Fruit fly (Drosophila melanogaster) whole organism, adult: Measurements from ENCODE around the gene CG43402.

Source experiments
- CG11617 ChIP-seq: fragments of 200-800 bp; sonication (Bioruptor generic); optimal IDR thresholded peaks from 2 replicates; lab custom pipeline; 2017; ENCODE audit warnings: mild to moderate bottlenecking, missing biosample characterization, missing genetic modification reagents, missing genetic modification characterization
- CG12768 ChIP-seq: fragments of 200-800 bp; sonication (Bioruptor generic); optimal IDR thresholded peaks from 2 replicates; lab custom pipeline; 2017; ENCODE audit warnings: missing biosample characterization, missing genetic modification characterization, mild to moderate bottlenecking, moderate library complexity, missing genetic modification reagents
- CG33017 ChIP-seq: fragments of 200-800 bp; sonication (Bioruptor generic); optimal IDR thresholded peaks from 2 replicates; lab custom pipeline; 2018; ENCODE audit warnings: missing biosample characterization, mild to moderate bottlenecking, missing genetic modification characterization, moderate library complexity
- CG5204 ChIP-seq: fragments of 200-800 bp; sonication (Bioruptor generic); optimal IDR thresholded peaks from 2 replicates; lab custom pipeline; 2016; ENCODE audit warnings: missing biosample characterization, missing genetic modification characterization
- CG7045 ChIP-seq: fragments of 200-800 bp; sonication (Bioruptor generic); optimal IDR thresholded peaks from 2 replicates; lab custom pipeline; 2017; ENCODE audit warnings: missing biosample characterization, mild to moderate bottlenecking, missing genetic modification characterization
- CG7101 ChIP-seq: fragments of 200-800 bp; sonication (Bioruptor generic); optimal IDR thresholded peaks from 2 replicates; lab custom pipeline; 2018; ENCODE audit warnings: missing biosample characterization, mild to moderate bottlenecking, missing genetic modification characterization, moderate library complexity
- Clk ChIP-seq: fragments of 200-800 bp; sonication (Bioruptor generic); optimal IDR thresholded peaks from 2 replicates; lab custom pipeline; 2017; ENCODE audit warnings: missing biosample characterization, missing genetic modification characterization
- Crg-1 ChIP-seq: fragments of 200-800 bp; sonication (Bioruptor generic); optimal IDR thresholded peaks from 2 replicates; lab custom pipeline; 2016; ENCODE audit warnings: missing biosample characterization, missing genetic modification characterization
- Hr96 ChIP-seq: fragments of 200-800 bp; sonication (Bioruptor generic); optimal IDR thresholded peaks from 2 replicates; lab custom pipeline; 2016; ENCODE audit warnings: missing biosample characterization, missing genetic modification characterization
- Mnt ChIP-seq: fragments of 200-800 bp; sonication (Bioruptor generic); optimal IDR thresholded peaks from 2 replicates; lab custom pipeline; 2016; ENCODE audit warnings: missing biosample characterization, mild to moderate bottlenecking, missing genetic modification characterization
- kay ChIP-seq: fragments of 200-800 bp; sonication (Bioruptor generic); peaks from one replicate; lab custom pipeline; 2016; ENCODE audit warnings: missing biosample characterization, missing genetic modification characterization, borderline replicate concordance
- ovo ChIP-seq: fragments of 200-800 bp; sonication (Bioruptor generic); optimal IDR thresholded peaks from 2 replicates; lab custom pipeline; 2016; ENCODE audit warnings: missing biosample characterization, missing genetic modification characterization
- tj ChIP-seq: fragments of 200-800 bp; sonication (Bioruptor generic); optimal IDR thresholded peaks from 3 replicates; lab custom pipeline; 2017; ENCODE audit warnings: missing biosample characterization, mild to moderate bottlenecking, missing genetic modification characterization, moderate library complexity
- toe ChIP-seq: fragments of 200-800 bp; sonication (Bioruptor generic); optimal IDR thresholded peaks from 2 replicates; lab custom pipeline; 2016; ENCODE audit warnings: missing biosample characterization, missing genetic modification characterization

- TF ChIP-seq kay (GFP tag; lab: Kevin White, UChicago) (no peak), CG12768 (GFP tag; lab: Kevin White, UChicago) (no peak), CG5204 (GFP tag; lab: Kevin White, UChicago) (no peak), Mnt (GFP tag; lab: Kevin White, UChicago) (no peak), toe (GFP tag; lab: Kevin White, UChicago) (no peak), CG11617 (no peak), tj (no peak), CG33017 (tag; lab: Kevin White, UChicago) (no peak), ovo (no peak), Crg-1 (no peak), Clk (GFP tag; lab: Kevin White, UChicago) (no peak), CG7101 (tag; lab: Kevin White, UChicago) (no peak), Hr96 (GFP tag; lab: Kevin White, UChicago) (no peak), CG7045 (no peak)
Observed at dm6 chr2L:1460463-1461219, 18.2 kb downstream of the CG43402 start.
